Worm (Caenorhabditis elegans) whole organism, L1 larva: ENCODE results near the gene trpp-9.

Source experiments
- C04F5.9 ChIP-seq: sonication (generic microtip); optimal IDR thresholded peaks from 2 replicates; lab custom pipeline; 2016; ENCODE audit warnings: missing genetic modification characterization, missing compliant biosample characterization
- C16A3.4 ChIP-seq: fragments of 150-350 bp; optimal IDR thresholded peaks from 2 replicates; lab custom pipeline; 2014; ENCODE audit warnings: missing biosample characterization, missing genetic modification characterization
- C34B4.2 ChIP-seq: sonication (generic microtip); optimal IDR thresholded peaks from 2 replicates; lab custom pipeline; 2017; ENCODE audit warnings: mild to moderate bottlenecking, missing genetic modification characterization, missing compliant biosample characterization
- F16B12.6 ChIP-seq: fragments of 150-350 bp; optimal IDR thresholded peaks from 2 replicates; lab custom pipeline; 2014; ENCODE audit warnings: missing biosample characterization, missing genetic modification characterization
- aha-1 ChIP-seq: fragments of 150-350 bp; optimal IDR thresholded peaks from 2 replicates; lab custom pipeline; 2014; ENCODE audit warnings: missing biosample characterization, missing genetic modification characterization
- alr-1 ChIP-seq: fragments of 200-800 bp; sonication (Bioruptor generic); optimal IDR thresholded peaks from 2 replicates; lab custom pipeline; 2018; ENCODE audit warnings: borderline replicate concordance, mild to moderate bottlenecking, missing genetic modification characterization, missing compliant biosample characterization
- ama-1 ChIP-seq: fragments of 150-350 bp; optimal IDR thresholded peaks from 2 replicates; lab custom pipeline; 2014
- blmp-1 ChIP-seq: fragments of 150-350 bp; optimal IDR thresholded peaks from 2 replicates; lab custom pipeline; 2014; ENCODE audit warnings: missing biosample characterization, missing genetic modification characterization
- ceh-8 ChIP-seq: fragments of 200-800 bp; sonication (Bioruptor generic); optimal IDR thresholded peaks from 2 replicates; lab custom pipeline; 2018; ENCODE audit warnings: mild to moderate bottlenecking, missing genetic modification characterization, moderate library complexity, missing compliant biosample characterization
- ceh-82 ChIP-seq, 3 experiments: fragments of 150-350 bp in 1 of 3; sonication (generic microtip) in 2 of 3; optimal IDR thresholded peaks; 2 replicates each; lab custom pipeline; 2014 to 2017; ENCODE audit warnings: missing biosample characterization in 3 of 3, missing genetic modification characterization in 3 of 3
- ceh-88 ChIP-seq: fragments of 200-800 bp; sonication (Bioruptor generic); IDR thresholded peaks from 2 replicates; pipeline ENCODE4 v1.3.6; 2022; ENCODE audit warnings: missing genetic modification characterization, missing compliant biosample characterization
- ces-1 ChIP-seq: fragments of 150-350 bp; optimal IDR thresholded peaks from 2 replicates; lab custom pipeline; 2014; ENCODE audit warnings: missing biosample characterization, missing genetic modification reagents, missing genetic modification characterization
- dsc-1 ChIP-seq: sonication (generic microtip); optimal IDR thresholded peaks from 2 replicates; lab custom pipeline; 2016; ENCODE audit warnings: mild to moderate bottlenecking, missing genetic modification characterization, missing compliant biosample characterization
- efl-1 ChIP-seq, 4 experiments: fragments of 150-350 bp; optimal IDR thresholded peaks in 3 of 4; peaks in 1 of 4; 1 replicate in 1 of 4; 2 replicates in 3 of 4; lab custom pipeline; 2014; ENCODE audit warnings: missing biosample characterization in 2 of 4, missing genetic modification characterization in 2 of 4, missing genetic modification reagents in 2 of 4
- efl-3 ChIP-seq: fragments of 200-800 bp; sonication (Bioruptor generic); optimal IDR thresholded peaks from 2 replicates; lab custom pipeline; 2018; ENCODE audit warnings: mild to moderate bottlenecking, missing genetic modification characterization, missing compliant biosample characterization
- egl-27 ChIP-seq, 2 experiments: fragments of 150-350 bp in 1 of 2; sonication (generic microtip); optimal IDR thresholded peaks; 3 replicates each; lab custom pipeline; 2017 to 2018; ENCODE audit warnings: missing biosample characterization in 2 of 2, missing genetic modification characterization in 2 of 2, missing genetic modification reagents in 2 of 2
- elt-2 ChIP-seq: sonication (generic microtip); optimal IDR thresholded peaks from 2 replicates; lab custom pipeline; 2016; ENCODE audit warnings: missing genetic modification characterization, mild to moderate bottlenecking, inconsistent platforms, missing compliant biosample characterization, missing genetic modification reagents
- ets-5 ChIP-seq: fragments of 200-800 bp; sonication (Bioruptor generic); IDR thresholded peaks from 2 replicates; pipeline ENCODE4 v1.3.6; 2022; ENCODE audit warnings: missing genetic modification characterization, missing compliant biosample characterization
- fkh-10 ChIP-seq: sonication (generic microtip); optimal IDR thresholded peaks from 2 replicates; lab custom pipeline; 2017; ENCODE audit warnings: missing biosample characterization, missing genetic modification reagents, missing genetic modification characterization
- fkh-4 ChIP-seq: sonication (generic microtip); optimal IDR thresholded peaks from 2 replicates; lab custom pipeline; 2016; ENCODE audit warnings: missing compliant biosample characterization, missing genetic modification characterization, borderline replicate concordance
- grh-1 ChIP-seq: fragments of 200-800 bp; sonication (Bioruptor generic); IDR thresholded peaks from 2 replicates; pipeline ENCODE4 v1.3.6; 2022; ENCODE audit warnings: missing genetic modification reagents, missing genetic modification characterization, missing compliant biosample characterization
- hpl-2 ChIP-seq: fragments of 150-350 bp; optimal IDR thresholded peaks from 2 replicates; lab custom pipeline; 2014; ENCODE audit warnings: missing biosample characterization, missing genetic modification reagents, missing genetic modification characterization
- irx-1 ChIP-seq: sonication (generic microtip); optimal IDR thresholded peaks from 2 replicates; lab custom pipeline; 2016; ENCODE audit warnings: missing genetic modification characterization, missing compliant biosample characterization
- lin-39 ChIP-seq: fragments of 150-350 bp; optimal IDR thresholded peaks from 2 replicates; lab custom pipeline; 2014; ENCODE audit warnings: missing biosample characterization, missing genetic modification reagents, missing genetic modification characterization
- lsy-2 ChIP-seq, 2 experiments: fragments of 150-350 bp; optimal IDR thresholded peaks; 2 replicates each; lab custom pipeline; 2014; ENCODE audit warnings: missing biosample characterization in 2 of 2, missing genetic modification characterization in 2 of 2
- mef-2 ChIP-seq: fragments of 150-350 bp; optimal IDR thresholded peaks from 2 replicates; lab custom pipeline; 2014; ENCODE audit warnings: missing biosample characterization, missing genetic modification characterization
- nhr-12 ChIP-seq: sonication (generic microtip); optimal IDR thresholded peaks from 2 replicates; lab custom pipeline; 2017; ENCODE audit warnings: missing biosample characterization, missing genetic modification characterization
- nhr-19 ChIP-seq: fragments of 200-800 bp; sonication (Bioruptor generic); conservative IDR thresholded peaks from 2 replicates; pipeline ENCODE4 v1.3.6; 2022; ENCODE audit warnings: missing genetic modification characterization, missing compliant biosample characterization
- nhr-237 ChIP-seq: fragments of 150-350 bp; optimal IDR thresholded peaks from 2 replicates; lab custom pipeline; 2014; ENCODE audit warnings: missing biosample characterization, missing genetic modification characterization
- nhr-47 ChIP-seq: sonication (generic microtip); optimal IDR thresholded peaks from 2 replicates; lab custom pipeline; 2016; ENCODE audit warnings: mild to moderate bottlenecking, missing genetic modification characterization, moderate library complexity, missing compliant biosample characterization
- nhr-77 ChIP-seq: fragments of 150-350 bp; optimal IDR thresholded peaks from 2 replicates; lab custom pipeline; 2014; ENCODE audit warnings: missing biosample characterization, missing genetic modification characterization
- nhr-84 ChIP-seq: sonication (generic microtip); optimal IDR thresholded peaks from 2 replicates; lab custom pipeline; 2017; ENCODE audit warnings: missing biosample characterization, missing genetic modification characterization
- nhr-85 ChIP-seq: sonication (generic microtip); peaks from one replicate; lab custom pipeline; 2016; ENCODE audit warnings: missing genetic modification characterization, inconsistent platforms, missing compliant biosample characterization
- pax-3 ChIP-seq: fragments of 200-800 bp; sonication (Bioruptor generic); optimal IDR thresholded peaks from 2 replicates; lab custom pipeline; 2018; ENCODE audit warnings: mild to moderate bottlenecking, missing genetic modification characterization, moderate library complexity, missing compliant biosample characterization
- pqm-1 ChIP-seq: sonication (generic microtip); optimal IDR thresholded peaks from 3 replicates; lab custom pipeline; 2017; ENCODE audit warnings: missing biosample characterization, missing genetic modification characterization
- rnt-1 ChIP-seq: sonication (generic microtip); optimal IDR thresholded peaks from 2 replicates; lab custom pipeline; 2016; ENCODE audit warnings: mild to moderate bottlenecking, missing genetic modification characterization, moderate library complexity, missing compliant biosample characterization
- skn-1 ChIP-seq: fragments of 150-350 bp; optimal IDR thresholded peaks from 2 replicates; lab custom pipeline; 2014; ENCODE audit warnings: missing biosample characterization, missing genetic modification characterization
- snpc-4 ChIP-seq: fragments of 150-350 bp; optimal IDR thresholded peaks from 2 replicates; lab custom pipeline; 2014; ENCODE audit warnings: missing biosample characterization, missing genetic modification characterization
- sox-4 ChIP-seq: sonication (generic microtip); optimal IDR thresholded peaks from 2 replicates; lab custom pipeline; 2016; ENCODE audit warnings: missing genetic modification characterization, missing compliant biosample characterization
- sptf-1 ChIP-seq: fragments of 150-350 bp; optimal IDR thresholded peaks from 2 replicates; lab custom pipeline; 2014; ENCODE audit warnings: missing biosample characterization, missing genetic modification characterization
- sup-37 ChIP-seq: fragments of 200-800 bp; sonication (Bioruptor generic); optimal IDR thresholded peaks from 2 replicates; lab custom pipeline; 2018; ENCODE audit warnings: mild to moderate bottlenecking, missing genetic modification characterization, missing compliant biosample characterization
- swsn-7 ChIP-seq: sonication (generic microtip); optimal IDR thresholded peaks from 2 replicates; lab custom pipeline; 2016; ENCODE audit warnings: missing genetic modification characterization, missing compliant biosample characterization
- tbx-2 ChIP-seq: sonication (generic microtip); optimal IDR thresholded peaks from 2 replicates; lab custom pipeline; 2016; ENCODE audit warnings: missing genetic modification characterization, missing compliant biosample characterization
- tlp-1 ChIP-seq: fragments of 150-350 bp; optimal IDR thresholded peaks from 2 replicates; lab custom pipeline; 2014; ENCODE audit warnings: missing biosample characterization, missing genetic modification characterization
- unc-130 ChIP-seq: fragments of 150-350 bp; optimal IDR thresholded peaks from 2 replicates; lab custom pipeline; 2017; ENCODE audit warnings: missing biosample characterization, missing genetic modification characterization, inconsistent platforms
- unc-30 ChIP-seq: sonication (generic microtip); optimal IDR thresholded peaks from 2 replicates; lab custom pipeline; 2017; ENCODE audit warnings: missing biosample characterization, missing genetic modification characterization
- unc-62 ChIP-seq: fragments of 150-350 bp; optimal IDR thresholded peaks from 2 replicates; lab custom pipeline; 2014; ENCODE audit warnings: missing biosample characterization, missing genetic modification reagents, missing genetic modification characterization
- unc-98 ChIP-seq: fragments of 200-800 bp; sonication (Bioruptor generic); IDR thresholded peaks from 2 replicates; pipeline ENCODE4 v1.3.6; 2022; ENCODE audit warnings: missing genetic modification characterization, missing compliant biosample characterization
- vab-15 ChIP-seq: sonication (generic microtip); optimal IDR thresholded peaks from 2 replicates; lab custom pipeline; 2017; ENCODE audit warnings: missing genotype, mild to moderate bottlenecking, missing genetic modification characterization, missing compliant biosample characterization
- zag-1 ChIP-seq: fragments of 150-350 bp; optimal IDR thresholded peaks from 2 replicates; lab custom pipeline; 2014; ENCODE audit warnings: missing biosample characterization, missing genetic modification characterization
- zip-4 ChIP-seq: fragments of 200-800 bp; sonication (Bioruptor generic); optimal IDR thresholded peaks from 2 replicates; lab custom pipeline; 2018; ENCODE audit warnings: mild to moderate bottlenecking, missing genetic modification characterization, moderate library complexity, missing compliant biosample characterization
- ztf-4 ChIP-seq: fragments of 150-350 bp; optimal IDR thresholded peaks from 2 replicates; lab custom pipeline; 2014; ENCODE audit warnings: missing biosample characterization, missing genetic modification characterization

trpp-9 gene

ce11 chrX:11605766-11606490 is 42.2 kb downstream of the trpp-9 start (continued):
- TF ChIP-seq zip-4 (peak; percentile 100), sptf-1 (tag; lab: Kevin White, UChicago) (no peak), tbx-2 (peak; percentile 95), sup-37 (GFP tag; lab: Kevin White, UChicago) (peak; percentile 88), fkh-4 (tag; lab: Kevin White, UChicago) (peak; percentile 70), unc-98 (peak; percentile 66), nhr-47 (peak; percentile 99), aha-1 (tag; lab: Kevin White, UChicago) (peak; percentile 35), irx-1 (tag; lab: Kevin White, UChicago) (peak; percentile 97), sox-4 (tag; lab: Kevin White, UChicago) (peak; percentile 89), fkh-10 (GFP tag; lab: Kevin White, UChicago) (peak; percentile 78), swsn-7 (tag; lab: Kevin White, UChicago) (peak; percentile 97), nhr-12 (no peak), nhr-77 (tag; lab: Kevin White, UChicago) (peak; percentile 56), ets-5 (peak; percentile 95; the same call in 1 of the 2 replicates), nhr-85 (tag; lab: Kevin White, UChicago) (peak; percentile 100), grh-1 (GFP tag; lab: Robert Waterston, UW) (peak; percentile 94), efl-1 (optimal IDR thresholded peaks at IDR 0.05; lab: Kevin White, UChicago) (peak; percentile 55 to 65), efl-1 (GFP tag; optimal IDR thresholded peaks at IDR 0.05 in 1 of 2; lab: Kevin White, UChicago) (peak; percentile 21 to 97), snpc-4 (peak; percentile 66), C16A3.4 (peak; percentile 46), F16B12.6 (tag; lab: Kevin White, UChicago) (no peak), pqm-1 (no peak), nhr-237 (tag; lab: Kevin White, UChicago) (peak; percentile 76), elt-2 (tag; lab: Kevin White, UChicago) (peak; percentile 89), ztf-4 (tag; lab: Kevin White, UChicago) (peak; percentile 76), blmp-1 (tag; lab: Kevin White, UChicago) (peak; percentile 28), C04F5.9 (tag; lab: Kevin White, UChicago) (peak; percentile 68), nhr-19 (GFP tag; lab: Robert Waterston, UW) (peak; percentile 87), skn-1 (peak; percentile 15), unc-30 (tag; lab: Kevin White, UChicago) (peak; percentile 50), ceh-88 (GFP tag; lab: Robert Waterston, UW) (peak; percentile 88), unc-130 (tag; lab: Kevin White, UChicago) (peak; percentile 55), egl-27 (tag; optimal IDR thresholded peaks at IDR 0.05; lab: Kevin White, UChicago) (peak in 1 of 2 experiments; percentile 99), dsc-1 (tag; lab: Kevin White, UChicago) (peak; percentile 99), rnt-1 (tag; lab: Kevin White, UChicago) (peak; percentile 89), alr-1 (no peak), pax-3 (tag; lab: Kevin White, UChicago) (peak; percentile 99), ces-1 (GFP tag; lab: Kevin White, UChicago) (peak; percentile 38), vab-15 (tag; lab: Kevin White, UChicago) (peak; percentile 2), ceh-8 (peak; percentile 80), hpl-2 (GFP tag; lab: Kevin White, UChicago) (peak; percentile 94), tlp-1 (tag; lab: Kevin White, UChicago) (no peak), unc-62 (GFP tag; lab: Kevin White, UChicago) (no peak), C34B4.2 (tag; lab: Kevin White, UChicago) (peak; percentile 76), lin-39 (tag; lab: Kevin White, UChicago) (peak; percentile 77), lsy-2 (tag; optimal IDR thresholded peaks at IDR 0.05; lab: Kevin White, UChicago) (peak; percentile 72 to 78), mef-2 (tag; lab: Kevin White, UChicago) (no peak), ama-1 (no peak), zag-1 (tag; lab: Kevin White, UChicago) (peak; percentile 22), nhr-84 (tag; lab: Kevin White, UChicago) (no peak), efl-3 (GFP tag; lab: Kevin White, UChicago) (peak; percentile 83), ceh-82 (tag; optimal IDR thresholded peaks at IDR 0.05; lab: Kevin White, UChicago) (peak; percentile 51 to 70 (median 63))
